Worm (Caenorhabditis elegans) whole organism, L4/young adult: ENCODE measurements around the gene sid-3.

Source experiments
- W03F9.2 ChIP-seq: fragments of 150-350 bp; optimal IDR thresholded peaks from 2 replicates; lab custom pipeline; 2014; ENCODE audit warnings: missing biosample characterization, missing genetic modification characterization
- dao-5 ChIP-seq: sonication (generic microtip); optimal IDR thresholded peaks from 2 replicates; lab custom pipeline; 2016; ENCODE audit warnings: missing genotype, missing genetic modification characterization, moderate library complexity, missing compliant biosample characterization
- him-1 ChIP-seq: sonication (generic microtip); optimal IDR thresholded peaks from 2 replicates; lab custom pipeline; 2016; ENCODE audit warnings: missing genotype, missing genetic modification reagents, missing genetic modification characterization, missing compliant biosample characterization

Gene sid-3

DNA sequence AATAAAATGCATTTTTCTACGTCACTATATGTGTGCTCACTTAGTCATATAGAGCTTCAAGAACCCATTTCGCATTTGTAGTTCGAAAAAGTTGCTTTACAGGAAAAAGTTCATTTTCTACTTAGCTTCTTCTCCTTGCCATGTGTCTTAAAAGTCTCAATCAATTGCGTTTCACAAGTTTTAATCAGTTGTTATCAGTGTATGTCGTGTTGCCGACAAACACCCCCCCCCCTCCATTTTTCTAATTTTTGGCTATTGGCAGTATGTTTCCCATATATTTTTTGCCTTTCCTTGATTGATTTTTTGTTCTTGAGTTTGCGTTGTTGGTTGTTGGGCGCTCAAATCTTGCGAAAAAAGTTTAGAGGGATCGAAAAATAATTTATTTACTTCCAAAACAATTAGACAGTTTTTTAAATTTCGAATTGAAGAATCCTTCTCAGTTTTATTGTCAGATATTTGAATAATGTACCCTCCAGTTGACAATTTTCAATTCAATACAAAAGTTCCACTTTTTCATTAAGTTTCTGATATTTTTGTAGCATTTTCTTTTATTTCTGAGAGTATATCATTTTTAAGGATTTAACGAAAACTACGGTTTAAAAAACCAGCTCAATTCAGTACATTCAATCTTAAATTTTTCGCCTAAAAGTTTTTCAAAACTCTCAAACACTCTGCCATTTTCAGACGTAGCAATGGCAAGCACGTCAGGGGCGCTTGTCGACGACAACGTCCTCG, at the start of gene sid-3:
sid-3 (plus strand) TSS at position 685 of the 735 bp plus-strand sequence.
- no peak for TF ChIP-seq him-1 (tag; lab: Kevin White, UChicago)
- no peak for TF ChIP-seq dao-5
- no peak for TF ChIP-seq W03F9.2 (tag; lab: Kevin White, UChicago)

DNA sequence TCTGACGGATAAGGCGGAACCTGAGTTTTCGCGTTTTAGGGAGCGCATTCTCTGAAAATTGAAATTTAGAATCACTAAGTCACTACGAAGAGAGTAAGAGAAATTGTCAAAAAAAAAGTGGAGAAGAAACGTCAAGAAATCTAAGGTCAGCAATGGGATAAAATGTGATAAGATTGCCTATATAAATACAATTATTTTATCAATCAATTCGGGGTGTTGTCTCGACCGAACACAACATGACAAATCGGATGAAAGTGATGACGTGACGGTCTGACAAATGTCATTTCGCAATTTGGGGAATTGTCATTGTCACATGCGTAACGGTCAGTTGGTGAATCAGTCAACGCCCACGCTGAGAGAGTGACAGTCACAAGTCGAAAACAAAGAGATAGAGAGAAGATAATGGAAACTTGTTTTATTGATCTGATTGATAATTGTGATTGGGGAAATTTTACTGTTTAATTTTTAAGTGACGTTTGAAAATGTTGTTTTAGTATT, 48.1 kb upstream of the sid-3 start, which contains the start of gene cnp-3:
cnp-3 (minus strand) TSS at position 51 of the 498 bp plus-strand sequence.
- TF ChIP-seq him-1 (tag; lab: Kevin White, UChicago) (no peak), W03F9.2 (tag; lab: Kevin White, UChicago) (no peak), dao-5 (no peak)

DNA sequence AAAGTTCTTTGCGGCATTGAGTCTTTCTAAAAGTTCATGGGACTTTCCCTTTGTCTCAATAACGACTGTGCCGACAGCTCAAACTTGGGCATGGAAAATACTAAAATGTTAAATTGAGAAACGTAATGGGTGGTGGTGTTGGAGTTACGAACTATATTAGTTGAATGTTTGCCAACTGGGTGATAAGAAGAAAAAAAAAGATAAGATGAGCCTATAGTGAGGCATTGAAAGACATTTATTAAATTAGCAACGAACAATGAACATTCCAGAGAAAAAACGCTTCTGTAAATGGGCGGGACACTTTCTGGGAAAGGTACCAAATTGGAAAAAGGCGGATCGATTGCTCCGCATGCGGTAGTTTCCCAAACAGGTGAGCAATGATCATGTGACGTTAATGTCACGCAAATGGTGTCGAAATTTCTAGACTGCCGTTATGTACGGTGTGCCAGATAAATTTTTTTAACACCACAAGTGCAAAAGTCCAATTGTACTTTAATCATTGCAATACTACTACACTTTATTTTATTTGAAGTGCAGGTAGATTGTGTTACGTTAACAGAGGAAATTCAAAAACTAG, 46.9 kb upstream of the sid-3 start:
- TF ChIP-seq W03F9.2 (tag; lab: Kevin White, UChicago): no peak
- TF ChIP-seq dao-5: no peak
- TF ChIP-seq him-1 (tag; lab: Kevin White, UChicago): no peak

DNA sequence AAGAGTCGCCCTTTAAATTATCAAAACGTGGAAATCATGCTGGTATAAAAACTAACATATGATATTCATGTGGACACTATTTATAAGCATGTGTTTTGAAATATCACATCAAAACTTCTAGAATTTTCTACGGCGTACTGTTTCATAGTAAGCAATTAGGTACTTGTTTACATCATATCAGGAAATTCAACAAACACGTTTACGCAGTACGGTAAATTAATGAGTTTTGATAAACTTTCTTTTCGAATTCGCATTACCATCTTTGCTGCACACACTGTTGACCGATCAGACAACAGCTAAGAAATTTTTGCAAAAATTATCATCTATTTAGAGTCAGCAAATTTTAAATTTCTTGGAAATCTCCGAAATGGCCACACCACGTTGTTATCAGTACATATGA, 45.7 kb upstream of the sid-3 start:
- TF ChIP-seq him-1 (tag; lab: Kevin White, UChicago) (no peak), dao-5 (no peak), W03F9.2 (tag; lab: Kevin White, UChicago) (no peak)

DNA sequence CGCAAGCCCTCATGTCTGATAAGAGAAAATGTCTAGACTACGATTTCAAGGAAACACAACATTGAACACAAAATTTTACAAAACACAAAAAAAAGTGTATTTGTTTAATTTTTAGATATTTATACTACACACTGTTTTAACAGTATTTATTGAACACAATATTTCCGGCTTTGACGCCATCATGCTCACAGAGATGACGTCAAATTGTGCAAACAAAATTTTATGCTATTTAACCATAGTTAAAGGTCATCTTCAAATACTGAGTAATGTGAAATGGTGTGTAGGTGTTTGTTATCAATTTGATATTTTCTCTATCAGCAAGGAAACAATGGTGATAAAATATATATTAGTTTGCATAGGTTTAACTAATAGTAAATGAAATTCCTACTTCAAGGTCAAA, 39.6 kb upstream of the sid-3 start:
- TF ChIP-seq W03F9.2 (tag; lab: Kevin White, UChicago) (no peak), dao-5 (no peak), him-1 (tag; lab: Kevin White, UChicago) (no peak)

DNA sequence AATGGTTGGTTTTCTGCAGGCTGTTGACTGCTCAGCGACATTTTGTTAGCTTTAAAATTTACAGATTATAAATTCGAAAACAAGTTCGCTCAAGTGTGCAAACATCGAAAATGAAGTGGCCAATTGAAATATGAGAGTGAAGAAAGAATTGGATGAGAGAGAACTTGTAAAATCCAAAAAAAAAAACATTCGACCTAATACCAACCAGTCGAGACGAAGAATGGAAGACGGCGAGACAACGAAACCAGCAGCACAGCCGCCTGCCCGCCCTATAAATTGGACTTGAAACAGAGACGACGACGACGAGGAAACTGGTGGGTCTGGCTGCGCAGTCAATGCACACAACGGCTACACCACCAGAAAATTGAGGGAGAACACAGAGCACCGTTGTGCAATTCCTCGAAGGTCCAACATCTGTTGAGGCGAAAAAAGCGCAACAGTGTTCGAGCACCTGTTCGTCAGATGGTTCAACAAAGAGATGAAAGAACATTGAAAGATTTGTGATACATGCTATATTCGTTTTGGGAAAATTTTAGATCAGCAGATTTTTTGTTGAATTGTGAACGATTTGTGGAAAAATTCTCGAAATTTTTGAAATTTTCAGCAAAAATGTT, 36.2 kb upstream of the sid-3 start, which contains the start of gene T23C6.4:
T23C6.4 (minus strand) TSS at position 51 of the 614 bp plus-strand sequence.
- TF ChIP-seq him-1 (tag; lab: Kevin White, UChicago): no peak
- no peak for TF ChIP-seq W03F9.2 (tag; lab: Kevin White, UChicago)
- no peak for TF ChIP-seq dao-5

DNA sequence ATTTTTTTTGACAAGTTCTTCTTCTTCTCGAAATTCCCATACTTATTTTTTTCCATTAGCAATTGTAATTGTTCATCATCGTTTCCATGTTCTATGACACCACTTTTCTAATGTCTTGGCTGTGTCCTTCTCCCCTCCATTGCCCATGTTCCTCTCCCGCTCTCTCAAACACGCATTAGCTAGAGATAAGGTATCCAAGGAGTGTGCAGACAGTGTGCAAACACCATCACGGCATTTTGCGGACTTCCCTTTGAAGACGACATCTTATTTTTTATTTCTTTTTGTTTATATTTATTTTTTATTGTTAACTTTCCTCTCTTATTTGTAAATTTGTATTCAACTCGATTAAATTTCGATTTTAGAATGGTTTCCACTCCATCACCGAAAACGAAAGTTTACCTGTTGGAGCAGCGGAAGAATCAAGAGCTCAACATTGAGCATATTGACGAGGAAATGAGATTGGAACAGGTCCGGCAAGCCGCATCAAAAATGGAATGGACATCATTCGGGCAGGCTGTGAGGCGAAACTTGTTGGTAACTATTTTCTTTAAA, 34.9 kb upstream of the sid-3 start, which contains the start of gene mdt-1.2:
mdt-1.2 (plus strand) TSS at position 363 of the 552 bp plus-strand sequence.
- TF ChIP-seq him-1 (tag; lab: Kevin White, UChicago) (peak; percentile 13), W03F9.2 (tag; lab: Kevin White, UChicago) (no peak), dao-5 (peak; percentile 21)

DNA sequence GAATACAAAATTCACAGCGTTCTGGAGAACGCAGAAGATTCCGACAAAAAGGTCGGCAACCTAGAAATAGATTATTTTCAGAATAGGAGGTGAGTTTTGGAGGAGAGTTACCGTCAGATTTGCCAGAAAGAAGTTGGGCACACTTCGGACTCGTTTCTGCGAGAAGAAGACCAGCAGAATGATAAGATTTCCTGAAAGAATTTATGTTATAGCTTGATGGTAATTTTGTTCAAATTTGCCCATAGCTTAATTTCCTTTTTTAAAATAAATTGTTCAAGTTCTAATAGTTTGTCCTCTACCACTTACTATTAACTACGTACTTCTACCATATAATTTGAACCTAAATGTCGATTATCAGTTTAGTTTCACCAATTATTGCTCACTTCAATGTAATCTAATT, 29.1 kb upstream of the sid-3 start:
- no peak for TF ChIP-seq dao-5
- TF ChIP-seq W03F9.2 (tag; lab: Kevin White, UChicago): no peak
- no peak for TF ChIP-seq him-1 (tag; lab: Kevin White, UChicago)

DNA sequence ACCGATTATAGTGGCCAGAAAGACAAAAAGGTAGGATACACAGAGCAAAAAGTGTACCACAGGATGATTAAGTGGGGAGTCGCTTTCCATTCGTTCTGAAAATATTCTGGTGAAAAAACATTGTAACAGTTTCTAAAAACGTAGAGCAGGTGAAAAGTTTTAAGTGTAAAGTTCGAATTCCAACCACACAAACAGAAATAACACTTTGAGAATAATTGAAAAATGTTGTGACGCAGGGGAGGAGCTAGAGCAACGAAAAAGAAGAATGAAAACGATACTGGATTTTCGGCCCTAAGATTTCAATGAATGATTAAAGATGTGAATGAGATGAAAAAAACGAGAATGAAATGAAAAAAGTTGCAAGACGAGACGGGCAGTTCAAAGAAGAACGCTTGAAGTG, 28.3 kb upstream of the sid-3 start, which contains the start of gene npr-21:
npr-21 (minus strand) TSS at position 101 of the 400 bp plus-strand sequence.
- no peak for TF ChIP-seq dao-5
- TF ChIP-seq W03F9.2 (tag; lab: Kevin White, UChicago): no peak
- no peak for TF ChIP-seq him-1 (tag; lab: Kevin White, UChicago)

DNA sequence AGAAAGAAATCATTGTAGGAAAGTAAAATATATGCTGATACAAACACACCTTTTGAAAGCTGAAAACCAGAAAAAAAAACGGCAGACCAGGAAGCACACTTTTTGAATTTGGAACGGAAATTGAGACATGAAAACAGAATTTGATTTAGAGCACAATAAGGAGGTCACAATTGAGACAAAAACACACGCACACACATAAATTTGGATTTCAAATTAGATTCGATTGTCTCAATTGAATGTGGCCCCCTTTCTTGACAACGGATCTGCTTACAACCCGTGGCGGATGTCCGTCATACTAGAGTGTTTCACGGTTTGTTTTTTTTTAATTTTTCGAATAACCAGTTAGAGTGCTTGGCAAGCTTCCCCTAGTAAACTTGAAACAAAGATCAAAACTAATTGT, 18.1 kb upstream of the sid-3 start:
- TF ChIP-seq him-1 (tag; lab: Kevin White, UChicago) (no peak), dao-5 (no peak), W03F9.2 (tag; lab: Kevin White, UChicago) (no peak)

DNA sequence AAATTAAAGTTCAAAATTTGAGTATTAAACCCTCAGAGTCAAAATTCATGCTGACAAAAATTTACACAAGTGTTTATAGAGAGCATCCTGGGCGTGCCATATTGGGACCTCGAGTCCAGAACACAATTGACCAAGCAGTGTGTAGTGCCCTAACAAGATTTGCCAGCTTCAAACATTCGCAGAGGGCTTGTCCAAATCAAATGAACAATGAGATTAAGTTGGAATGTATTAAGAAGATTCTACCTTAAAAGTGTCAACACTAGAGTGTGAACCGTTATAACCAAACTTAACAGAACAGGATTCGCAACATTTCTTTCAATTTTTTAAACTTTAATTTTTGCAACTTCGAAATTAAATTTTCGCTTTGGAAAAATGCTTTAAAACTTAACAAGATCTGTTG, 15.8 kb upstream of the sid-3 start:
- TF ChIP-seq him-1 (tag; lab: Kevin White, UChicago) (no peak), W03F9.2 (tag; lab: Kevin White, UChicago) (no peak), dao-5 (no peak)

DNA sequence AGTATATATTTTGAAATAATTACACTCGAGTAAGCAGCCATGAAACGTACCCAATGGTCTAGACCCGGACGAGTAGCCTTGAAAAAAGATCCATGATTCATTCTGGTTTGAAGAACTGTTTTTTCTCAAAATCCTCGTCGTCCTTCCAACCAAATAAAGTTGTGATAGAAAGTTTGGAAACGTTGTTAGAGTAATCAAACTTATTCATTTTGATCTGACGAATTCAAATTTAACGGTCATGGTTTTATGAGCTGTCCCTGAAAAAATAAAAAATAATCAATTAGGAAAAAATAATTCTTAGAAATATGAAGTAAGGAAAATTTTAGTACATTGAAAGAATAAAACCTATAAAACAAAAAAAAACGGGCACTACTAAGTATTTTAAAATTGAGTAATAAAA, 9.5 kb upstream of the sid-3 start, which contains the start of gene B0302.4:
B0302.4 (minus strand) TSS at position 101 of the 400 bp plus-strand sequence.
- TF ChIP-seq W03F9.2 (tag; lab: Kevin White, UChicago) (no peak), him-1 (tag; lab: Kevin White, UChicago) (no peak), dao-5 (no peak)

DNA sequence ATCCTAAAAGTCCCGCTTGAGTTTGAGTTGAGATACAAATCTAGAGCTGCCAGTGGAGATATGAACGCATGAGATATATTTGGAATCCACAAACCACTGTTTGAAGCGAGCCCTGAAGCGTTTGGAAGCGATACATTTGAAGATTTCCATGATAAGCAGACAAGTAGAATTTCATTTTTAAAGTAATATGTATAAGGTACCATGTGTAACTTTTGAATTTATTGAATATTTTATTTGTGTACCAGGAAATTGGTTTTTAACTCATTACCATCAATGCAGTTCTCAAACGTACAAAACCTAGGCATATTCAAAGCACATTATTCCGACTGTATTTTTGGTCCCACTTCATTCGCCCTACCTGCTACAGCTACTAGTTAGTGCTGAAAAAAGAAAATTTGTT, 7.9 kb upstream of the sid-3 start, which contains the start of gene B0302.2:
B0302.2 (plus strand) TSS at position 301 of the 400 bp plus-strand sequence.
- TF ChIP-seq dao-5: no peak
- TF ChIP-seq him-1 (tag; lab: Kevin White, UChicago): no peak
- TF ChIP-seq W03F9.2 (tag; lab: Kevin White, UChicago): no peak
